Worm (Caenorhabditis elegans): Measurements from ENCODE around the gene srz-103.
"Not testable (repeated sequence)": the region's sequence is repeated elsewhere in the genome, so short reads cannot be mapped to it uniquely, and the experiment has no call there.

- TF ChIP-seq snpc-4 (tag; optimal IDR thresholded peaks at IDR 0.05); sup-37 (GFP tag; optimal IDR thresholded peaks at IDR 0.05); nhr-237 (tag; optimal IDR thresholded peaks at IDR 0.05); hlh-17 (GFP tag; optimal IDR thresholded peaks at IDR 0.05; ENCODE audit: borderline replicate concordance); unc-62 (GFP tag; optimal IDR thresholded peaks at IDR 0.05); hlh-4 (tag; optimal IDR thresholded peaks at IDR 0.05): not testable (repeated sequence)
Measured at ce11 chrV:16649200-16649599, 29.9 kb downstream of the srz-103 start, which contains the start of gene W06G6.11.

All from whole organism, L1 larva.